Fruit fly (Drosophila melanogaster) whole organism, pupa: ENCODE data around the gene IPIP.

Experiments
- CG10348 ChIP-seq: fragments of 200-800 bp; sonication (Bioruptor generic); IDR thresholded peaks from 2 replicates; pipeline ENCODE4 v1.3.6; 2022; ENCODE audit warnings: missing biosample characterization, missing genetic modification characterization
- CG12605 ChIP-seq: fragments of 200-800 bp; sonication (Bioruptor generic); IDR thresholded peaks from 2 replicates; pipeline ENCODE4 v1.3.6; 2022; ENCODE audit warnings: missing biosample characterization, missing genetic modification characterization
- CG13204 ChIP-seq: fragments of 200-800 bp; sonication (Bioruptor generic); optimal IDR thresholded peaks from 2 replicates; lab custom pipeline; 2018; ENCODE audit warnings: missing biosample characterization, mild to moderate bottlenecking, missing genetic modification characterization, moderate library complexity
- CG14655 ChIP-seq: fragments of 200-800 bp; sonication (Bioruptor generic); optimal IDR thresholded peaks from 3 replicates; lab custom pipeline; 2017; ENCODE audit warnings: mild to moderate bottlenecking, missing biosample characterization, missing genetic modification reagents, missing genetic modification characterization
- CG15710 ChIP-seq: fragments of 200-800 bp; sonication (Bioruptor generic); optimal IDR thresholded peaks from 2 replicates; lab custom pipeline; 2018; ENCODE audit warnings: missing biosample characterization, mild to moderate bottlenecking, missing genetic modification characterization, moderate library complexity
- CG17806 ChIP-seq: fragments of 200-800 bp; sonication (Bioruptor generic); optimal IDR thresholded peaks from 2 replicates; lab custom pipeline; 2018; ENCODE audit warnings: missing biosample characterization, mild to moderate bottlenecking, missing genetic modification characterization, moderate library complexity
- CG32121 ChIP-seq: fragments of 200-800 bp; sonication (Bioruptor generic); IDR thresholded peaks from 2 replicates; pipeline ENCODE4 v1.3.6; 2022; ENCODE audit warnings: missing biosample characterization, missing genetic modification characterization
- CG34367 ChIP-seq: fragments of 200-800 bp; sonication (Bioruptor generic); optimal IDR thresholded peaks from 2 replicates; lab custom pipeline; 2018; ENCODE audit warnings: missing biosample characterization, mild to moderate bottlenecking, missing genetic modification characterization
- CG4496 ChIP-seq: fragments of 200-800 bp; sonication (Bioruptor generic); IDR thresholded peaks from 3 replicates; pipeline ENCODE4 v1.3.6; 2022; ENCODE audit warnings: missing biosample characterization, missing genetic modification characterization
- CG8159 ChIP-seq: fragments of 200-800 bp; sonication (Bioruptor generic); optimal IDR thresholded peaks from 3 replicates; lab custom pipeline; 2018; ENCODE audit warnings: missing biosample characterization, mild to moderate bottlenecking, missing genetic modification characterization, moderate library complexity
- CG8301 ChIP-seq: fragments of 200-800 bp; sonication (Bioruptor generic); optimal IDR thresholded peaks from 2 replicates; lab custom pipeline; 2018; ENCODE audit warnings: missing biosample characterization, mild to moderate bottlenecking, missing genetic modification characterization
- CG9948 ChIP-seq: fragments of 200-800 bp; sonication (Bioruptor generic); optimal IDR thresholded peaks from 2 replicates; lab custom pipeline; 2018; ENCODE audit warnings: missing biosample characterization, mild to moderate bottlenecking, missing genetic modification characterization, moderate library complexity
- D1 ChIP-seq: fragments of 200-800 bp; sonication (Bioruptor generic); optimal IDR thresholded peaks from 2 replicates; lab custom pipeline; 2018; ENCODE audit warnings: missing biosample characterization, mild to moderate bottlenecking, missing genetic modification characterization, moderate library complexity
- EcR ChIP-seq: fragments of 200-800 bp; sonication (Bioruptor generic); optimal IDR thresholded peaks from 3 replicates; lab custom pipeline; 2019; ENCODE audit warnings: missing biosample characterization, missing genetic modification characterization, mild to moderate bottlenecking, moderate library complexity, missing genetic modification reagents
- Ets98B ChIP-seq: fragments of 200-800 bp; sonication (Bioruptor generic); IDR thresholded peaks from 2 replicates; pipeline ENCODE4 v1.3.6; 2022; ENCODE audit warnings: missing biosample characterization, missing genetic modification characterization
- Pif1A ChIP-seq: fragments of 200-800 bp; sonication (Bioruptor generic); optimal IDR thresholded peaks from 3 replicates; lab custom pipeline; 2016; ENCODE audit warnings: missing biosample characterization, missing genetic modification characterization
- Pif1B ChIP-seq: fragments of 200-800 bp; sonication (Bioruptor generic); optimal IDR thresholded peaks from 3 replicates; lab custom pipeline; 2016; ENCODE audit warnings: missing biosample characterization, missing genetic modification characterization
- Snoo ChIP-seq: fragments of 200-800 bp; sonication (Bioruptor generic); optimal IDR thresholded peaks from 3 replicates; lab custom pipeline; 2017; ENCODE audit warnings: missing biosample characterization, mild to moderate bottlenecking, missing genetic modification characterization, inconsistent platforms
- fd96Ca ChIP-seq: fragments of 200-800 bp; sonication (Bioruptor generic); IDR thresholded peaks from 3 replicates; pipeline ENCODE4 v1.3.6; 2022; ENCODE audit warnings: missing biosample characterization, missing genetic modification characterization
- gl ChIP-seq: fragments of 200-800 bp; sonication (Bioruptor generic); optimal IDR thresholded peaks from 2 replicates; lab custom pipeline; 2018; ENCODE audit warnings: missing biosample characterization, mild to moderate bottlenecking, missing genetic modification characterization
- rn ChIP-seq: fragments of 200-800 bp; sonication (Bioruptor generic); IDR thresholded peaks from 2 replicates; pipeline ENCODE4 v1.3.6; 2022; ENCODE audit warnings: missing biosample characterization, missing genetic modification characterization

IPIP gene

DNA sequence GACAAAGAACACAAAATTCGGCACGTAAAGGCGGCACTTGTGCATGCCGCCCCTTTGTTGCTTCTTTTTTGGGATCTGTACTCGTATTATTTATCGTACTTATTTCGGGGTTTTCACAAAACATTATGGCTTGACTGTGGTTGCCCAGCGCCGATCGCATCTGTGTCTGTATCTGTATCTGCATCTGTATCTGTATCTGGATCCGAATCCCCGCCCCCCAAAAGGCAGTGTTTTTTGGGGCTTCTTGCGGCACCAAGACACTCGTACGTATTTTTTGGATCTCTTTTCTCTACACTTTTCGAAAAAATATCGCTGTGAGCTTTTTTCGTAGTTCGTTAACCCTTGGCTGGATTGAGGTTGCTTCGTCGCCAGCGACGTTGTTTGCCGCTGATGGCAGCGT is 39.9 kb downstream of the IPIP start:
- TF ChIP-seq CG10348, result no peak
- TF ChIP-seq Ets98B (GFP tag; lab: Robert Waterston, UW), result no peak

- TF ChIP-seq CG4496 (GFP tag; lab: Robert Waterston, UW) (peak; percentile 93), CG12605 (no peak; the same call in 1 of the 2 replicates), gl (tag; lab: Kevin White, UChicago) (peak; percentile 45), CG8159 (tag; lab: Kevin White, UChicago) (no peak), CG9948 (tag; lab: Kevin White, UChicago) (peak; percentile 2), CG13204 (GFP tag; lab: Kevin White, UChicago) (peak; percentile 83), CG15710 (no peak), D1 (tag; lab: Kevin White, UChicago) (no peak), CG10348 (no peak), Pif1A (GFP tag; lab: Kevin White, UChicago) (no peak), Snoo (tag; lab: Kevin White, UChicago) (peak; percentile 70), CG8301 (no peak), EcR (GFP tag; lab: Kevin White, UChicago) (peak; percentile 99), Pif1B (GFP tag; lab: Kevin White, UChicago) (no peak), fd96Ca (GFP tag; lab: Robert Waterston, UW) (peak; percentile 73), rn (GFP tag; lab: Robert Waterston, UW) (no peak), CG14655 (GFP tag; lab: Kevin White, UChicago) (no peak), CG32121 (peak; percentile 40; the same call in 1 of the 2 replicates), Ets98B (GFP tag; lab: Robert Waterston, UW) (peak; percentile 55), CG34367 (tag; lab: Kevin White, UChicago) (peak; percentile 2), CG17806 (no peak)
These were observed 40.9 kb downstream of the IPIP start for dm6 chr2L:6088371-6089365.

DNA sequence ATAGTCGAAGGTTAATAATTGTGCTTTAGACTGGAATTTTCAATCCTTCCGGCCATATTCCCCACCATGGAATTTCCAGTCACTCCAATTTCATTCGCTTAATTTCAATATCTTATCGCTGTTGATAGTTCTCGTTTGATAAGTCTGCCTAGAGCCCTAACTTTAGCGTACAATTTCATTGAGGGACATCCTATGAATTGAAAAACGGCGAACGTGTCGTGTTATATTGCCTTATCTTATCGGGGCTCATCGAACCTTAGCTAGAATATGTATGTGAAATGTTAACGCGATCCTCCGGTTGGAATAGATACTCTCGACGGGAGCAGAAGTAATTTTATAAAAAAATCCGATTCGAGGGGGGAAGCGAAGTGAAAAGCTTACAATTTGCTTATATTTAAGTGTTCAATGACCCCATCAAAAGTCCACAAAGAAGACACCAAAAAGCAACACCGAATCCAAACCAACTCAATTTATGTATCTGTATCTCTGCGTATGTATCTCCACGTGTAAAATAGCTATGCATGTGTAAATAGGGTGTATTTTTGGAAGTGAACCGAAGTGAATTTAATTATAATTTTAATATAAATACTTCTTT is 41.9 kb downstream of the IPIP start:
- TF ChIP-seq CG9948 (tag; lab: Kevin White, UChicago) (no peak), CG15710 (no peak), Pif1A (GFP tag; lab: Kevin White, UChicago) (no peak), CG12605 (no peak), Pif1B (GFP tag; lab: Kevin White, UChicago) (no peak), CG8159 (tag; lab: Kevin White, UChicago) (no peak), Ets98B (GFP tag; lab: Robert Waterston, UW) (no peak), CG13204 (GFP tag; lab: Kevin White, UChicago) (no peak), CG10348 (no peak), CG14655 (GFP tag; lab: Kevin White, UChicago) (no peak), fd96Ca (GFP tag; lab: Robert Waterston, UW) (no peak), CG8301 (no peak), CG32121 (no peak), rn (GFP tag; lab: Robert Waterston, UW) (no peak), CG17806 (no peak), Snoo (tag; lab: Kevin White, UChicago) (no peak), D1 (tag; lab: Kevin White, UChicago) (no peak)
- TF ChIP-seq, all 21 proteins: peak for 0

- TF ChIP-seq CG14655 (GFP tag; lab: Kevin White, UChicago) (no peak), Pif1B (GFP tag; lab: Kevin White, UChicago) (no peak), CG13204 (GFP tag; lab: Kevin White, UChicago) (no peak), CG17806 (no peak), CG9948 (tag; lab: Kevin White, UChicago) (no peak), rn (GFP tag; lab: Robert Waterston, UW) (no peak), Snoo (tag; lab: Kevin White, UChicago) (no peak), gl (tag; lab: Kevin White, UChicago) (no peak), CG4496 (GFP tag; lab: Robert Waterston, UW) (no peak), CG34367 (tag; lab: Kevin White, UChicago) (no peak), CG12605 (no peak), CG32121 (no peak), EcR (GFP tag; lab: Kevin White, UChicago) (no peak), Pif1A (GFP tag; lab: Kevin White, UChicago) (no peak), CG15710 (no peak), CG8301 (no peak), D1 (tag; lab: Kevin White, UChicago) (no peak)
- TF ChIP-seq, all 21 proteins: peak for 0
These were observed 42.6 kb downstream of the IPIP start for dm6 chr2L:6090365-6090764.

DNA sequence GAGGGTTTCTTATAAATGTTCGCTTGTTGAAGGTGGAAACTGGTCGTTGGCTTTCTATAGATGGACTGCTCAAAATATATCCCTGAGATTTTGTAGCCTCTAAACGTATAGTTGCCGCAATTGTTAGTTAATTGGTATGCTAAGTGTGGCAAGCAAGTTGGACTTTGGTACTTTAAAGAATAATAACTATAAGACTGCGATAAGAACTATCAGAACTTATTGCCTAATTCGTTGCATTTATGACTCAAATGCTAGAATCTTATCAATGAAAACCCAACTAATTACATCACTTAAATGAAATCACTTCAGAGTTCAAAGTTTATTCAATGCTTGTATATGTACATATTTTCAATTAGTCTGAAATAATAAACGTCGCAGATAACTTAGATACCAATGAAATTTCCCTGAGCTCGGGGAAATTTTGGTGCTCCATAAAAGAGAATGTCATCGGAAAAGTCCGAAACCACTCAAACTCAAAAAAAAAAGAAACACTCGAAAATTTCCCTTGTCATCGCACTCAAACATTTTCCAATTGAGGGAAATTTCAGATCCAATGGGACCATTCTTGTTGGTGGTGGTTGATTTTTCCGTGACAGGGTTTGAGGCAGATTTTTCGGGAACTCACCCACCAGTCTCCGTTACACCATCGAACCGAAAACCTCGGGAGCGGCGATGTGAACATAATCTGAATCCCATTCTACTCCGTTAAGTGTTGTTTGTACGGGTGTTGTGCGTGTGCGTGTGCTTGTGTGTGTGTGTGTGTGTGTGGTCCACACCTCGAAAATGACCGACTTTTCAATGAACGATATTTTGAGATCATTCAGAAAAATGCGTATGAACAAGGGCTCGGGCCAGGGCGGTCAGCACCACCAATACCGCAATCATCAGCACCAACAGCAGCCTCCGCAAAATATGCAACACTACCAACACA is 43.2 kb downstream of the IPIP start, which contains the start of gene CG45075:
Gene CG45075, plus strand, starts transcription at position 627 of the 931 bp plus-strand sequence.
- no peak for TF ChIP-seq CG14655 (GFP tag; lab: Kevin White, UChicago)
- no peak for TF ChIP-seq CG32121
